Fruit fly (Drosophila melanogaster) Kc167 (cell line): ENCODE results near the gene CG6592.

Experiments used
- Myc ChIP-seq: fragments of >200 bp; optimal IDR thresholded peaks from 2 replicates; lab custom pipeline; 2017; ENCODE audit warnings: missing external identifiers
- Sin3A ChIP-seq: fragments of >200 bp; optimal IDR thresholded peaks from 2 replicates; lab custom pipeline; 2018; ENCODE audit warnings: missing external identifiers
- h ChIP-seq: fragments of >200 bp; optimal IDR thresholded peaks from 3 replicates; lab custom pipeline; 2018; ENCODE audit warnings: missing external identifiers
- psq ChIP-seq: fragments of >200 bp; optimal IDR thresholded peaks from 2 replicates; lab custom pipeline; 2017; ENCODE audit warnings: missing external identifiers

- TF ChIP-seq psq (lab: Kevin White, UChicago) (no peak), h (no peak), Myc (no peak), Sin3A (no peak)
These were observed 15.7 kb downstream of the CG6592 start, which contains the start of the genes CG13295 and CG6610 for dm6 chr3L:6074975-6075692.
